Worm (Caenorhabditis elegans): ENCODE data around the gene kcnl-1.

DNA sequence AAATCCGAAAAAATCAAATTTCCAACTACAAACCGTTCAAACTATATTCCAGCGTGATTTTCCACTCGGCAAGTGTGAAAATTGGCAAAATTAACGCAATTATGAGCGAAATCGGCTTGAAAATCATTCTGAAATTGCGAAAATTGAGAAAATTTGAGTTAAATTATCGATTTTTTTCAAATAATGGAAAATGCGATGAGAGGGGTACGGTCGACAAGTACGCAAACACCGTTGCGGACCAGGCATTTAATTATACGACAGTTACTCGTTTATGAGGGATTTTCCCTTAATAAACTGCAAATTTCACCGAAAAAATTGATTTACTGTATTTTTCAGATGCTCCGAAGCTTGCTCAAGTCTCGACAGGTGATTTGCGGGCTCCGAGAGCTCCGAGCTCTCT, 78.7 kb downstream of the kcnl-1 start, which contains the start of the genes Y43F8C.7 and mrps-28:
- TF ChIP-seq unc-62 (GFP tag; optimal IDR thresholded peaks at IDR 0.05), result no peak
- no peak for TF ChIP-seq F55B11.4 (tag; optimal IDR thresholded peaks at IDR 0.05; ENCODE audit: borderline replicate concordance, insufficient read depth)
